Fruit fly (Drosophila melanogaster): ENCODE data around the gene CG5167.

CG5167 gene

dm6 chr3R:12369793-12370642 lies 36.3 kb upstream of the CG5167 start (continued):
- no peak for TF ChIP-seq Atf6 (GFP tag; IDR thresholded peaks at IDR 0.05)
- no peak for TF ChIP-seq CG1647 (GFP tag; optimal IDR thresholded peaks at IDR 0.05)
- TF ChIP-seq NFAT (GFP tag; IDR thresholded peaks at IDR 0.05): no peak
- no peak for TF ChIP-seq sisA (GFP tag; IDR thresholded peaks at IDR 0.05)
- peak in 1 of 2 experiments; percentile 13 for TF ChIP-seq eve (GFP tag; optimal IDR thresholded peaks at IDR 0.05)
- TF ChIP-seq NC2β (GFP tag; optimal IDR thresholded peaks at IDR 0.05): no peak
- TF ChIP-seq sug (tag; optimal IDR thresholded peaks at IDR 0.05): peak; percentile 97
- TF ChIP-seq stwl (tag; optimal IDR thresholded peaks at IDR 0.05): peak; percentile 23
- peak; percentile 30 for TF ChIP-seq zen (tag; optimal IDR thresholded peaks at IDR 0.05)
- no peak for TF ChIP-seq hth (optimal IDR thresholded peaks at IDR 0.05)
- peak; percentile 47 for TF ChIP-seq CG6813 (GFP tag; optimal IDR thresholded peaks at IDR 0.05)
- TF ChIP-seq CG5180 (GFP tag; optimal IDR thresholded peaks at IDR 0.05): no peak
- no peak for TF ChIP-seq kah (GFP tag; optimal IDR thresholded peaks at IDR 0.05)
- TF ChIP-seq CG31388 (GFP tag; optimal IDR thresholded peaks at IDR 0.05): peak; percentile 2
- no peak for TF ChIP-seq toy (GFP tag; IDR thresholded peaks at IDR 0.05)
- no peak for TF ChIP-seq CG11695 (GFP tag; IDR thresholded peaks at IDR 0.05)

- TF ChIP-seq da (GFP tag; optimal IDR thresholded peaks at IDR 0.05) (no peak), lmd (GFP tag; IDR thresholded peaks at IDR 0.05) (no peak), jing (GFP tag; optimal IDR thresholded peaks at IDR 0.05) (no peak), bab2 (GFP tag; optimal IDR thresholded peaks at IDR 0.05) (no peak), chm (GFP tag; IDR thresholded peaks at IDR 0.05) (peak; percentile 27; the same call in 1 of the 2 replicates), dmrt11E (tag; optimal IDR thresholded peaks at IDR 0.05) (no peak), pb (GFP tag; optimal IDR thresholded peaks at IDR 0.05) (no peak), croc (GFP tag; conservative IDR thresholded peaks at IDR 0.05) (no peak), vnd (GFP tag; IDR thresholded peaks at IDR 0.05; ENCODE audit: partially characterized antibody) (no peak), Tbp (GFP tag; optimal IDR thresholded peaks at IDR 0.05) (no peak), CG34422 (GFP tag; IDR thresholded peaks at IDR 0.05) (peak; percentile 10; the same call in 1 of the 3 replicates), gro (GFP tag; optimal IDR thresholded peaks at IDR 0.05) (peak; percentile 2), kni (GFP tag; optimal IDR thresholded peaks at IDR 0.05) (no peak), ato (GFP tag; IDR thresholded peaks at IDR 0.05; ENCODE audit: partially characterized antibody) (no peak), sim (GFP tag; IDR thresholded peaks at IDR 0.05) (no peak), al (GFP tag; IDR thresholded peaks at IDR 0.05) (no peak), H2.0 (GFP tag; IDR thresholded peaks at IDR 0.05) (no peak), Sox100B (GFP tag; optimal IDR thresholded peaks at IDR 0.05) (no peak), Fer2 (tag; optimal IDR thresholded peaks at IDR 0.05) (no peak), dati (GFP tag; IDR thresholded peaks at IDR 0.05) (no peak), trem (tag; optimal IDR thresholded peaks at IDR 0.05) (no peak), jumu (GFP tag; optimal IDR thresholded peaks at IDR 0.05) (no peak), CG14441 (GFP tag; IDR thresholded peaks at IDR 0.05) (no peak), CG17186 (GFP tag; optimal IDR thresholded peaks at IDR 0.05) (no peak), org-1 (GFP tag; optimal IDR thresholded peaks at IDR 0.05) (no peak), BtbVII (GFP tag; optimal IDR thresholded peaks at IDR 0.05) (peak; percentile 29), seq (GFP tag; IDR thresholded peaks at IDR 0.05) (no peak), CG11093 (GFP tag; IDR thresholded peaks at IDR 0.05) (no peak), CG3163 (GFP tag; optimal IDR thresholded peaks at IDR 0.05) (peak; percentile 94), dimm (GFP tag; IDR thresholded peaks at IDR 0.05) (no peak), Gsc (GFP tag; IDR thresholded peaks at IDR 0.05) (no peak), salm (tag; optimal IDR thresholded peaks at IDR 0.05) (no peak), CG16779 (GFP tag; IDR thresholded peaks at IDR 0.05) (no peak), Myb (GFP tag; optimal IDR thresholded peaks at IDR 0.05) (no peak), ems (GFP tag; optimal IDR thresholded peaks at IDR 0.05) (no peak)
Measured at dm6 chr3R:12370643-12370995, 35.7 kb upstream of the CG5167 start.

Data from whole organism, embryonic.